Fruit fly (Drosophila melanogaster) whole organism, embryonic: ENCODE data around the gene RpS5b.

Experiments used
- Awh ChIP-seq: fragments of 200-800 bp; sonication (Bioruptor generic); IDR thresholded peaks from 2 replicates; pipeline ENCODE4, ENCODE4 v1.3.6; 2022; ENCODE audit warnings: missing biosample characterization, missing genetic modification characterization
- CG10462 ChIP-seq: fragments of 200-800 bp; sonication (Bioruptor generic); optimal IDR thresholded peaks from 2 replicates; lab custom pipeline; 2016; ENCODE audit warnings: missing biosample characterization, missing genetic modification characterization
- CG1233 ChIP-seq: fragments of 200-800 bp; sonication (Bioruptor generic); optimal IDR thresholded peaks from 4 replicates; lab custom pipeline; 2018; ENCODE audit warnings: missing biosample characterization, mild to moderate bottlenecking, missing genetic modification characterization
- CG12659 ChIP-seq: fragments of 200-800 bp; sonication (Bioruptor generic); optimal IDR thresholded peaks from 3 replicates; lab custom pipeline; 2017; ENCODE audit warnings: mild to moderate bottlenecking, missing biosample characterization, missing genetic modification reagents, missing genetic modification characterization
- CG12769 ChIP-seq: fragments of 200-800 bp; sonication (Bioruptor generic); optimal IDR thresholded peaks from 2 replicates; lab custom pipeline; 2019; ENCODE audit warnings: missing biosample characterization, mild to moderate bottlenecking, missing genetic modification characterization, moderate library complexity
- CG1647 ChIP-seq: fragments of 200-800 bp; sonication (Bioruptor generic); optimal IDR thresholded peaks from 3 replicates; lab custom pipeline; 2016; ENCODE audit warnings: missing biosample characterization, missing genetic modification characterization
- CG18011 ChIP-seq: fragments of 200-800 bp; sonication (Bioruptor generic); optimal IDR thresholded peaks from 2 replicates; lab custom pipeline; 2017; ENCODE audit warnings: missing biosample characterization, missing genetic modification characterization, mild to moderate bottlenecking, moderate library complexity, missing genotype
- CG3726 ChIP-seq: fragments of 200-800 bp; sonication (Bioruptor generic); IDR thresholded peaks from 3 replicates; pipeline ENCODE4, ENCODE4 v1.3.6; 2022; ENCODE audit warnings: missing biosample characterization, missing genetic modification characterization
- CG4282 ChIP-seq: fragments of 200-800 bp; sonication (Bioruptor generic); optimal IDR thresholded peaks from 2 replicates; lab custom pipeline; 2016; ENCODE audit warnings: missing biosample characterization, missing genetic modification characterization
- CG5180 ChIP-seq: fragments of 200-800 bp; sonication (Bioruptor generic); optimal IDR thresholded peaks from 3 replicates; lab custom pipeline; 2017; ENCODE audit warnings: missing biosample characterization, missing genetic modification characterization, mild to moderate bottlenecking, moderate library complexity, missing genetic modification reagents
- CG6689 ChIP-seq: fragments of 200-800 bp; sonication (Bioruptor generic); IDR thresholded peaks from 2 replicates; pipeline ENCODE4 v1.3.6; 2022; ENCODE audit warnings: missing biosample characterization, missing genetic modification characterization
- CG6765 ChIP-seq: fragments of 200-800 bp; sonication (Bioruptor generic); optimal IDR thresholded peaks from 3 replicates; lab custom pipeline; 2017; ENCODE audit warnings: missing biosample characterization, mild to moderate bottlenecking, missing genetic modification characterization
- CG8281 ChIP-seq: fragments of 200-800 bp; sonication (Bioruptor generic); optimal IDR thresholded peaks from 2 replicates; lab custom pipeline; 2018; ENCODE audit warnings: missing biosample characterization, mild to moderate bottlenecking, missing genetic modification characterization, moderate library complexity
- CG8924 ChIP-seq: fragments of 200-800 bp; optimal IDR thresholded peaks from 3 replicates; lab custom pipeline; 2019; ENCODE audit warnings: missing biosample characterization, mild to moderate bottlenecking, missing genetic modification characterization, moderate library complexity
- Dll ChIP-seq: fragments of 200-800 bp; sonication (Bioruptor generic); IDR thresholded peaks from 4 replicates; pipeline ENCODE4 v1.3.6; 2022; ENCODE audit warnings: missing biosample characterization, missing genetic modification characterization; ENCODE audit not compliant: partially characterized antibody
- Ets97D ChIP-seq: fragments of 200-800 bp; sonication (Bioruptor generic); optimal IDR thresholded peaks from 3 replicates; lab custom pipeline; 2016; ENCODE audit warnings: missing biosample characterization, missing genetic modification characterization
- Fer2 ChIP-seq: fragments of 200-800 bp; sonication (Bioruptor generic); optimal IDR thresholded peaks from 2 replicates; lab custom pipeline; 2018; ENCODE audit warnings: missing biosample characterization, mild to moderate bottlenecking, missing genetic modification characterization, moderate library complexity
- HHEX ChIP-seq: fragments of 200-800 bp; sonication (Bioruptor generic); optimal IDR thresholded peaks from 3 replicates; lab custom pipeline; 2017; ENCODE audit warnings: missing biosample characterization, mild to moderate bottlenecking, missing genetic modification characterization, missing genetic modification reagents
- Hr78 ChIP-seq, 2 experiments: fragments of 200-800 bp in 1 of 2; fragments of >200 bp in 1 of 2; sonication (Bioruptor generic) in 1 of 2; optimal IDR thresholded peaks; 2 replicates each; lab custom pipeline; 2017 to 2019; ENCODE audit warnings: missing biosample characterization in 2 of 2, missing genetic modification characterization in 2 of 2, mild to moderate bottlenecking in 1 of 2, moderate library complexity in 1 of 2
- Mad ChIP-seq: fragments of 200-800 bp; sonication (Bioruptor generic); optimal IDR thresholded peaks from 2 replicates; lab custom pipeline; 2016; ENCODE audit warnings: missing biosample characterization, missing genetic modification characterization
- Myb ChIP-seq: fragments of 200-800 bp; sonication (Bioruptor generic); optimal IDR thresholded peaks from 2 replicates; lab custom pipeline; 2016; ENCODE audit warnings: missing biosample characterization, missing genetic modification characterization
- NfI ChIP-seq: fragments of 200-800 bp; sonication (Bioruptor generic); optimal IDR thresholded peaks from 3 replicates; lab custom pipeline; 2018; ENCODE audit warnings: missing biosample characterization, mild to moderate bottlenecking, missing genetic modification characterization, moderate library complexity
- Oaz ChIP-seq: fragments of 200-800 bp; sonication (Bioruptor generic); IDR thresholded peaks from 2 replicates; pipeline ENCODE4 v1.3.6; 2022; ENCODE audit warnings: missing biosample characterization, missing genetic modification characterization
- Sry-β ChIP-seq: fragments of 200-800 bp; sonication (Bioruptor generic); optimal IDR thresholded peaks from 2 replicates; lab custom pipeline; 2018; ENCODE audit warnings: missing biosample characterization, mild to moderate bottlenecking, missing genetic modification characterization, moderate library complexity
- Stat92E ChIP-seq, 3 experiments: fragments of >200 bp in 2 of 3; fragments of 200-800 bp in 1 of 3; sonication (Bioruptor generic) in 1 of 3; optimal IDR thresholded peaks; 2 replicates each; lab custom pipeline; 2017 to 2019; ENCODE audit warnings: missing biosample characterization in 3 of 3, missing genetic modification characterization in 3 of 3, mild to moderate bottlenecking in 1 of 3, moderate library complexity in 1 of 3
- Tbp ChIP-seq: fragments of >200 bp; optimal IDR thresholded peaks from 2 replicates; lab custom pipeline; 2018; ENCODE audit warnings: missing biosample characterization, missing genetic modification characterization
- Xbp1 ChIP-seq: fragments of 200-800 bp; sonication (Bioruptor generic); optimal IDR thresholded peaks from 3 replicates; lab custom pipeline; 2016; ENCODE audit warnings: missing biosample characterization, mild to moderate bottlenecking, missing genetic modification characterization
- az2 ChIP-seq: fragments of 200-800 bp; sonication (Bioruptor generic); optimal IDR thresholded peaks from 3 replicates; lab custom pipeline; 2016; ENCODE audit warnings: missing biosample characterization, missing genetic modification characterization
- croc ChIP-seq: fragments of 200-800 bp; sonication (Bioruptor generic); conservative IDR thresholded peaks from 3 replicates; pipeline ENCODE4 v1.3.6; 2022; ENCODE audit warnings: missing biosample characterization, missing genetic modification characterization
- da ChIP-seq: fragments of 200-800 bp; sonication (Bioruptor generic); optimal IDR thresholded peaks from 2 replicates; lab custom pipeline; 2016; ENCODE audit warnings: missing biosample characterization, missing genetic modification characterization
- emc ChIP-seq: fragments of 200-800 bp; sonication (Bioruptor generic); optimal IDR thresholded peaks from 2 replicates; lab custom pipeline; 2016; ENCODE audit warnings: missing biosample characterization, missing genetic modification characterization
- en ChIP-seq: fragments of 200-800 bp; sonication (Bioruptor generic); optimal IDR thresholded peaks from 2 replicates; lab custom pipeline; 2016; ENCODE audit warnings: missing biosample characterization, missing genetic modification characterization
- exex ChIP-seq: fragments of 200-800 bp; sonication (Bioruptor generic); optimal IDR thresholded peaks from 4 replicates; lab custom pipeline; 2018; ENCODE audit warnings: missing biosample characterization, mild to moderate bottlenecking, missing genetic modification characterization, moderate library complexity
- gem ChIP-seq: fragments of 200-800 bp; sonication (Bioruptor generic); optimal IDR thresholded peaks from 2 replicates; lab custom pipeline; 2019; ENCODE audit warnings: missing biosample characterization, mild to moderate bottlenecking, missing genetic modification characterization, moderate library complexity
- gfzf ChIP-seq: fragments of 200-800 bp; sonication (Bioruptor generic); optimal IDR thresholded peaks from 2 replicates; lab custom pipeline; 2016; ENCODE audit warnings: missing biosample characterization, mild to moderate bottlenecking, missing genetic modification characterization, moderate library complexity
- gsb-n ChIP-seq: fragments of 200-800 bp; sonication (Bioruptor generic); optimal IDR thresholded peaks from 3 replicates; lab custom pipeline; 2018; ENCODE audit warnings: missing biosample characterization, mild to moderate bottlenecking, missing genetic modification characterization
- jing ChIP-seq: fragments of 200-800 bp; sonication (Bioruptor generic); optimal IDR thresholded peaks from 2 replicates; lab custom pipeline; 2018; ENCODE audit warnings: missing biosample characterization, mild to moderate bottlenecking, missing genetic modification characterization
- lola ChIP-seq, 3 experiments: fragments of >200 bp in 2 of 3; fragments of 200-800 bp in 1 of 3; sonication (Bioruptor generic) in 1 of 3; optimal IDR thresholded peaks; 2 replicates each; lab custom pipeline; 2017 to 2019; ENCODE audit warnings: missing biosample characterization in 3 of 3, missing genetic modification characterization in 3 of 3, mild to moderate bottlenecking in 1 of 3, moderate library complexity in 1 of 3
- mam ChIP-seq: fragments of 200-800 bp; sonication (Bioruptor generic); optimal IDR thresholded peaks from 3 replicates; lab custom pipeline; 2016; ENCODE audit warnings: missing biosample characterization, missing genetic modification characterization
- mld ChIP-seq: fragments of 200-800 bp; sonication (Bioruptor generic); IDR thresholded peaks from 3 replicates; pipeline ENCODE4 v1.3.6; 2022; ENCODE audit warnings: missing biosample characterization, missing genetic modification characterization; ENCODE audit not compliant: partially characterized antibody
- phol ChIP-seq: fragments of 200-800 bp; sonication (Bioruptor generic); optimal IDR thresholded peaks from 3 replicates; lab custom pipeline; 2018; ENCODE audit warnings: missing biosample characterization, mild to moderate bottlenecking, missing genetic modification characterization, moderate library complexity
- pzg ChIP-seq: fragments of 200-800 bp; sonication (Bioruptor generic); optimal IDR thresholded peaks from 3 replicates; lab custom pipeline; 2018; ENCODE audit warnings: missing biosample characterization, mild to moderate bottlenecking, missing genetic modification characterization, moderate library complexity
- repo ChIP-seq: fragments of 200-800 bp; sonication (Bioruptor generic); optimal IDR thresholded peaks from 2 replicates; lab custom pipeline; 2016; ENCODE audit warnings: missing biosample characterization, missing genetic modification characterization
- run ChIP-seq: fragments of 200-800 bp; sonication (Bioruptor generic); optimal IDR thresholded peaks from 3 replicates; lab custom pipeline; 2018; ENCODE audit warnings: missing biosample characterization, mild to moderate bottlenecking, missing genetic modification characterization
- sd ChIP-seq: fragments of 200-800 bp; sonication (Bioruptor generic); optimal IDR thresholded peaks from 3 replicates; lab custom pipeline; 2018; ENCODE audit warnings: missing biosample characterization, mild to moderate bottlenecking, missing genetic modification characterization, moderate library complexity
- sqz ChIP-seq: fragments of 200-800 bp; sonication (Bioruptor generic); optimal IDR thresholded peaks from 3 replicates; lab custom pipeline; 2018; ENCODE audit warnings: missing biosample characterization, mild to moderate bottlenecking, missing genetic modification characterization
- ssp ChIP-seq: fragments of 200-800 bp; sonication (Bioruptor generic); IDR thresholded peaks from 2 replicates; pipeline ENCODE4 v1.3.6; 2022; ENCODE audit warnings: missing biosample characterization, missing genetic modification characterization
- tap ChIP-seq: fragments of 200-800 bp; optimal IDR thresholded peaks from 3 replicates; lab custom pipeline; 2019; ENCODE audit warnings: missing biosample characterization, mild to moderate bottlenecking, missing genetic modification characterization, moderate library complexity
- z ChIP-seq: fragments of 200-800 bp; sonication (Bioruptor generic); IDR thresholded peaks from 3 replicates; pipeline ENCODE4 v1.3.6; 2022; ENCODE audit warnings: missing biosample characterization, missing genetic modification characterization
- zen ChIP-seq: fragments of 200-800 bp; sonication (Bioruptor generic); optimal IDR thresholded peaks from 3 replicates; lab custom pipeline; 2018; ENCODE audit warnings: missing biosample characterization, mild to moderate bottlenecking, missing genetic modification characterization, moderate library complexity

The RpS5b gene

DNA sequence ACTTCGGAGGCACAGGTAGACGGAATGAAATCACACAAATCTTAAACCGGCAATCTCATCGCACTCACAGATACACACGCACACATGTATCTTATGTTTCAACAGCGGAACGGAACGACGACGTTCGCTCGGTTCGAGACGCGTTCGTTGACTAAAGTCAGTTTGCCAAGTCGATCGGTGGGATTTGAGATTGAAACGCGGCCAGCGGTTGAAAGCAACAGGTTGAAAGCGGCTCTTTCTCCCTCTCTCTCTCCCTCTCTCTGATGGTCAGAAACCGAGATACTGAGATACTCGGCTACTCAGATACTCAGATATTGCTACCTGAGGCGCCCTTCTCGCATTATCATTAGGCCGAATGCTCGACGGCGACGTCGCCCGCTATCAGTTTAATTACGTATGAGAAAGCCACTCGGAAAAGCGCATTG lies 47.6 kb downstream of the RpS5b start (continued):
- TF ChIP-seq run (tag; lab: Kevin White, UChicago): no peak
- TF ChIP-seq CG4282 (GFP tag; lab: Kevin White, UChicago): peak; percentile 33
- peak in 1 of 3 experiments; percentile 63 for TF ChIP-seq Stat92E (GFP tag; optimal IDR thresholded peaks at IDR 0.05; lab: Kevin White, UChicago)
- TF ChIP-seq CG12659 (GFP tag; lab: Kevin White, UChicago): peak; percentile 44
- TF ChIP-seq gem: no peak
- TF ChIP-seq Xbp1 (GFP tag; lab: Kevin White, UChicago): no peak
- no peak for TF ChIP-seq Mad (GFP tag; lab: Kevin White, UChicago)
- peak; percentile 51 for TF ChIP-seq HHEX (GFP tag; lab: Kevin White, UChicago)
- TF ChIP-seq Hr78 (GFP tag; optimal IDR thresholded peaks at IDR 0.05; lab: Kevin White, UChicago): no peak
- peak; percentile 81 for TF ChIP-seq CG6765 (GFP tag; lab: Kevin White, UChicago)
- TF ChIP-seq gfzf (GFP tag; lab: Kevin White, UChicago): no peak
- no peak; the same call in 3 of the 4 replicates for TF ChIP-seq Dll (GFP tag; lab: Robert Waterston, UW)
- TF ChIP-seq pzg (GFP tag; lab: Kevin White, UChicago): no peak
- TF ChIP-seq z (GFP tag; lab: Robert Waterston, UW): peak; percentile 68
- peak; percentile 47; the same call in 1 of the 2 replicates for TF ChIP-seq Awh (GFP tag; lab: Robert Waterston, UW)
- peak; percentile 94 for TF ChIP-seq zen (tag; lab: Kevin White, UChicago)
- TF ChIP-seq Tbp (GFP tag; lab: Kevin White, UChicago): no peak
- no peak for TF ChIP-seq Oaz (GFP tag; lab: Robert Waterston, UW)
- TF ChIP-seq CG1647: no peak
- peak; percentile 16 for TF ChIP-seq CG1233 (GFP tag; lab: Kevin White, UChicago)
- no peak for TF ChIP-seq croc (GFP tag; lab: Robert Waterston, UW)
- TF ChIP-seq emc (GFP tag; lab: Kevin White, UChicago): no peak
- TF ChIP-seq Fer2 (tag; lab: Kevin White, UChicago): no peak
- TF ChIP-seq Myb (GFP tag; lab: Kevin White, UChicago): peak; percentile 20
- TF ChIP-seq jing: no peak
- peak; percentile 28 for TF ChIP-seq sqz
- no peak for TF ChIP-seq tap (tag; lab: Kevin White, UChicago)
- peak; percentile 19 for TF ChIP-seq NfI (GFP tag; lab: Kevin White, UChicago)
- no peak for TF ChIP-seq mam (GFP tag; lab: Kevin White, UChicago)
- no peak for TF ChIP-seq mld
- no peak for TF ChIP-seq repo
- TF ChIP-seq da: no peak
- TF ChIP-seq CG6689 (GFP tag; lab: Robert Waterston, UW): no peak
- no peak for TF ChIP-seq Sry-β (GFP tag; lab: Kevin White, UChicago)
- TF ChIP-seq CG8924 (tag; lab: Kevin White, UChicago): peak; percentile 27
- no peak for TF ChIP-seq CG8281 (tag; lab: Kevin White, UChicago)
- TF ChIP-seq CG10462 (GFP tag; lab: Kevin White, UChicago): no peak
- TF ChIP-seq exex (tag; lab: Kevin White, UChicago): peak; percentile 17
- no peak for TF ChIP-seq CG3726 (GFP tag; lab: Robert Waterston, UW)
- peak; percentile 11 for TF ChIP-seq gsb-n
- TF ChIP-seq lola (GFP tag; optimal IDR thresholded peaks at IDR 0.05; lab: Kevin White, UChicago): no peak
- TF ChIP-seq az2: no peak
- TF ChIP-seq phol (tag; lab: Kevin White, UChicago): no peak
- peak; percentile 71 for TF ChIP-seq CG12769
- no peak for TF ChIP-seq en
- peak; percentile 9 for TF ChIP-seq CG18011 (GFP tag; lab: Kevin White, UChicago)
- no peak for TF ChIP-seq ssp (GFP tag; lab: Robert Waterston, UW)
- TF ChIP-seq Ets97D: no peak
- TF ChIP-seq sd (tag; lab: Kevin White, UChicago): peak; percentile 26
- TF ChIP-seq CG5180 (GFP tag; lab: Kevin White, UChicago): peak; percentile 86
